Worm (Caenorhabditis elegans) whole organism, mixed stage, embryonic: ENCODE results near the gene F57G12.1.

Experiments
- M03D4.4 ChIP-seq: sonication (generic microtip); optimal IDR thresholded peaks from 2 replicates; lab custom pipeline; 2017; ENCODE audit warnings: mild to moderate bottlenecking, missing genetic modification characterization, missing compliant biosample characterization
- blmp-1 ChIP-seq: fragments of 150-350 bp; optimal IDR thresholded peaks from 2 replicates; lab custom pipeline; 2014; ENCODE audit warnings: missing biosample characterization, missing genetic modification characterization
- hlh-1 ChIP-seq: fragments of 150-350 bp; optimal IDR thresholded peaks from 2 replicates; lab custom pipeline; 2014; ENCODE audit warnings: missing biosample characterization, missing genetic modification reagents, missing genetic modification characterization
- mab-5 ChIP-seq: fragments of 150-350 bp; optimal IDR thresholded peaks from 2 replicates; lab custom pipeline; 2014; ENCODE audit warnings: missing biosample characterization, missing genetic modification characterization
- nhr-12 ChIP-seq: fragments of 150-350 bp; optimal IDR thresholded peaks from 2 replicates; lab custom pipeline; 2014; ENCODE audit warnings: missing biosample characterization, missing genetic modification characterization
- snpc-4 ChIP-seq: fragments of 150-350 bp; optimal IDR thresholded peaks from 2 replicates; lab custom pipeline; 2014; ENCODE audit warnings: missing biosample characterization, missing genetic modification characterization

DNA sequence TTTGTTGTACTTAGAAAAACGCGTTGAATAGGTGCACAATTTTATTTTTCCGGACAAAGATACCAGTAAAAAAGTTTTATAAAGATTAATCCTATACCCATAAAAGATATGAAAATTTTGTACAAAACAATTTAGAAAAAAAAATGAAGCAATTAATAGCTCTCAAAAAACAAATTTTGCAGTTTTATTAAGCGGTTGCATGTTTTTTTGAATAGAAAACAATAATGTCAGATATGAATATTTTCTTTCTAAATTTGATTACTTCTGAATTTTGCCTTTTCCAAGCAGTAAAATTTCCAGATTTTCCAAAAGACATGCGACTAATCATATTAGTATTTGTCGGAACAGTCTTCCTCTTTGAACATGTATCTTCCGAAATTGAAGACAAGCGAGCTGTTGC, 45.5 kb upstream of the F57G12.1 start, which contains the start of gene C23H4.8:
- TF ChIP-seq mab-5 (tag; lab: Kevin White, UChicago) (no peak), nhr-12 (no peak), hlh-1 (no peak), M03D4.4 (tag; lab: Kevin White, UChicago) (no peak), blmp-1 (tag; lab: Kevin White, UChicago) (no peak), snpc-4 (tag; lab: Kevin White, UChicago) (no peak)
